Fruit fly (Drosophila melanogaster) whole organism, embryonic: Measurements from ENCODE around the gene CG13659.

Experiments
- Aef1 ChIP-seq: fragments of 200-800 bp; sonication (Bioruptor generic); IDR thresholded peaks from 3 replicates; pipeline ENCODE4 v1.3.6; 2022; ENCODE audit warnings: missing biosample characterization, missing genetic modification characterization
- CG10209 ChIP-seq: fragments of 200-800 bp; sonication (Bioruptor generic); optimal IDR thresholded peaks from 3 replicates; lab custom pipeline; 2017; ENCODE audit warnings: missing biosample characterization, mild to moderate bottlenecking, missing genetic modification characterization, missing genetic modification reagents
- CG10979 ChIP-seq: fragments of 200-800 bp; sonication (Bioruptor generic); optimal IDR thresholded peaks from 2 replicates; lab custom pipeline; 2018; ENCODE audit warnings: missing biosample characterization, mild to moderate bottlenecking, missing genetic modification characterization, moderate library complexity
- CG11247 ChIP-seq: fragments of 200-800 bp; sonication (Bioruptor generic); IDR thresholded peaks from 2 replicates; pipeline ENCODE4 v1.3.6; 2022; ENCODE audit warnings: missing biosample characterization, missing genetic modification characterization
- CG11695 ChIP-seq: fragments of 200-800 bp; sonication (Bioruptor generic); IDR thresholded peaks from 3 replicates; pipeline ENCODE4 v1.3.6; 2022; ENCODE audit warnings: missing biosample characterization, missing genetic modification characterization
- CG13424 ChIP-seq: fragments of 200-800 bp; sonication (Bioruptor generic); optimal IDR thresholded peaks from 2 replicates; lab custom pipeline; 2019; ENCODE audit warnings: missing biosample characterization, mild to moderate bottlenecking, missing genetic modification characterization, moderate library complexity
- CG13775 ChIP-seq: fragments of 200-800 bp; sonication (Bioruptor generic); optimal IDR thresholded peaks from 3 replicates; lab custom pipeline; 2017; ENCODE audit warnings: missing biosample characterization, mild to moderate bottlenecking, missing genetic modification characterization
- CG14667 ChIP-seq: fragments of 200-800 bp; sonication (Bioruptor generic); IDR thresholded peaks from 2 replicates; pipeline ENCODE4 v1.3.6; 2022; ENCODE audit warnings: missing biosample characterization, missing genetic modification characterization
- CG15601 ChIP-seq: fragments of 200-800 bp; sonication (Bioruptor generic); optimal IDR thresholded peaks from 3 replicates; lab custom pipeline; 2019; ENCODE audit warnings: missing biosample characterization, mild to moderate bottlenecking, missing genetic modification characterization, moderate library complexity
- CG17186 ChIP-seq: fragments of 200-800 bp; sonication (Bioruptor generic); optimal IDR thresholded peaks from 3 replicates; lab custom pipeline; 2017; ENCODE audit warnings: missing biosample characterization, missing genetic modification reagents, missing genetic modification characterization
- CG17612 ChIP-seq: fragments of 200-800 bp; sonication (Bioruptor generic); IDR thresholded peaks from 2 replicates; pipeline ENCODE4 v1.3.6; 2022; ENCODE audit warnings: missing biosample characterization, missing genetic modification characterization
- CG1832 ChIP-seq: fragments of 200-800 bp; sonication (Bioruptor generic); optimal IDR thresholded peaks from 2 replicates; lab custom pipeline; 2017; ENCODE audit warnings: missing biosample characterization, mild to moderate bottlenecking, missing genetic modification characterization, inconsistent platforms
- CG31388 ChIP-seq: fragments of 200-800 bp; sonication (Bioruptor generic); optimal IDR thresholded peaks from 2 replicates; lab custom pipeline; 2016; ENCODE audit warnings: missing biosample characterization, missing genetic modification characterization
- CG31441 ChIP-seq: fragments of 200-800 bp; sonication (Bioruptor generic); IDR thresholded peaks from 2 replicates; pipeline ENCODE4 v1.3.6; 2022; ENCODE audit warnings: missing biosample characterization, missing genetic modification characterization
- CG7357 ChIP-seq: fragments of 200-800 bp; sonication (Bioruptor generic); IDR thresholded peaks from 3 replicates; pipeline ENCODE4 v1.3.6; 2022; ENCODE audit warnings: missing biosample characterization, missing genetic modification characterization
- CG7786 ChIP-seq: fragments of 200-800 bp; sonication (Bioruptor generic); optimal IDR thresholded peaks from 2 replicates; lab custom pipeline; 2016; ENCODE audit warnings: missing biosample characterization, missing genetic modification characterization
- CG7839 ChIP-seq: fragments of 200-800 bp; sonication (Bioruptor generic); optimal IDR thresholded peaks from 3 replicates; lab custom pipeline; 2018; ENCODE audit warnings: missing biosample characterization, mild to moderate bottlenecking, missing genetic modification characterization, moderate library complexity
- Doc2 ChIP-seq: fragments of 200-800 bp; sonication (Bioruptor generic); IDR thresholded peaks from 2 replicates; pipeline ENCODE4 v1.3.6; 2022; ENCODE audit warnings: missing biosample characterization, missing genetic modification characterization
- E2f2 ChIP-seq: fragments of 200-800 bp; sonication (Bioruptor generic); IDR thresholded peaks from 2 replicates; pipeline ENCODE4 v1.3.6; 2022; ENCODE audit warnings: missing biosample characterization, missing genetic modification characterization
- Elba2 ChIP-seq: fragments of 200-800 bp; sonication (Bioruptor generic); optimal IDR thresholded peaks from 3 replicates; lab custom pipeline; 2016; ENCODE audit warnings: missing biosample characterization, missing genetic modification characterization
- HLH54F ChIP-seq: fragments of 200-800 bp; sonication (Bioruptor generic); optimal IDR thresholded peaks from 3 replicates; lab custom pipeline; 2016; ENCODE audit warnings: missing biosample characterization, missing genetic modification characterization
- HmgD ChIP-seq: fragments of 200-800 bp; sonication (Bioruptor generic); optimal IDR thresholded peaks from 3 replicates; lab custom pipeline; 2016; ENCODE audit warnings: missing biosample characterization, missing genetic modification characterization
- Mes4 ChIP-seq: fragments of 200-800 bp; sonication (Bioruptor generic); optimal IDR thresholded peaks from 2 replicates; lab custom pipeline; 2016; ENCODE audit warnings: missing biosample characterization, missing genetic modification characterization
- Ssrp ChIP-seq: fragments of 200-800 bp; sonication (Bioruptor generic); optimal IDR thresholded peaks from 2 replicates; lab custom pipeline; 2018; ENCODE audit warnings: missing biosample characterization, mild to moderate bottlenecking, missing genetic modification characterization, moderate library complexity
- Tbp ChIP-seq: fragments of >200 bp; optimal IDR thresholded peaks from 2 replicates; lab custom pipeline; 2018; ENCODE audit warnings: missing biosample characterization, missing genetic modification characterization
- ap ChIP-seq: fragments of 200-800 bp; sonication (Bioruptor generic); IDR thresholded peaks from 2 replicates; pipeline ENCODE4 v1.3.6; 2022; ENCODE audit warnings: missing biosample characterization, missing genetic modification characterization
- ara ChIP-seq: fragments of 200-800 bp; sonication (Bioruptor generic); IDR thresholded peaks from 2 replicates; pipeline ENCODE4 v1.3.6; 2022; ENCODE audit warnings: missing biosample characterization, missing genetic modification characterization
- bigmax ChIP-seq: fragments of 200-800 bp; sonication (Bioruptor generic); optimal IDR thresholded peaks from 2 replicates; lab custom pipeline; 2018; ENCODE audit warnings: missing biosample characterization, mild to moderate bottlenecking, missing genetic modification characterization
- cas ChIP-seq: fragments of 200-800 bp; sonication (Bioruptor generic); IDR thresholded peaks from 2 replicates; pipeline ENCODE4 v1.3.6; 2022; ENCODE audit warnings: missing biosample characterization, missing genetic modification characterization
- cwo ChIP-seq: fragments of 200-800 bp; sonication (Bioruptor generic); optimal IDR thresholded peaks from 3 replicates; lab custom pipeline; 2017; ENCODE audit warnings: missing biosample characterization, missing genetic modification characterization, mild to moderate bottlenecking, moderate library complexity, missing genetic modification reagents
- danr ChIP-seq: fragments of 200-800 bp; sonication (Bioruptor generic); IDR thresholded peaks from 2 replicates; pipeline ENCODE4 v1.3.6; 2022; ENCODE audit warnings: missing biosample characterization, missing genetic modification characterization
- eve ChIP-seq, 2 experiments: fragments of >200 bp; optimal IDR thresholded peaks; 2 replicates each; lab custom pipeline; 2017; ENCODE audit warnings: missing biosample characterization in 2 of 2, missing genetic modification characterization in 2 of 2
- grn ChIP-seq: fragments of 200-800 bp; sonication (Bioruptor generic); optimal IDR thresholded peaks from 3 replicates; lab custom pipeline; 2017; ENCODE audit warnings: missing biosample characterization, missing genetic modification characterization
- gsb-n ChIP-seq: fragments of 200-800 bp; sonication (Bioruptor generic); optimal IDR thresholded peaks from 3 replicates; lab custom pipeline; 2018; ENCODE audit warnings: missing biosample characterization, mild to moderate bottlenecking, missing genetic modification characterization
- ken ChIP-seq: fragments of 200-800 bp; sonication (Bioruptor generic); IDR thresholded peaks from 3 replicates; pipeline ENCODE4 v1.3.6; 2022; ENCODE audit warnings: missing biosample characterization, missing genetic modification characterization
- knrl ChIP-seq: fragments of 200-800 bp; sonication (Bioruptor generic); IDR thresholded peaks from 3 replicates; pipeline ENCODE4 v1.3.6; 2022; ENCODE audit warnings: missing biosample characterization, missing genetic modification characterization; ENCODE audit not compliant: partially characterized antibody
- lilli ChIP-seq: fragments of 200-800 bp; sonication (Bioruptor generic); optimal IDR thresholded peaks from 3 replicates; lab custom pipeline; 2016; ENCODE audit warnings: missing biosample characterization, missing genetic modification characterization
- maf-S ChIP-seq: fragments of 200-800 bp; sonication (Bioruptor generic); optimal IDR thresholded peaks from 2 replicates; lab custom pipeline; 2016; ENCODE audit warnings: missing biosample characterization, missing genetic modification characterization
- nerfin-2 ChIP-seq: fragments of 200-800 bp; sonication (Bioruptor generic); IDR thresholded peaks from 2 replicates; pipeline ENCODE4 v1.3.6; 2022; ENCODE audit warnings: missing biosample characterization, missing genetic modification characterization; ENCODE audit not compliant: partially characterized antibody
- odd ChIP-seq: fragments of 200-800 bp; sonication (Bioruptor generic); optimal IDR thresholded peaks from 2 replicates; lab custom pipeline; 2017; ENCODE audit warnings: missing biosample characterization, mild to moderate bottlenecking, missing genetic modification characterization
- pita ChIP-seq: fragments of 200-800 bp; sonication (Bioruptor generic); optimal IDR thresholded peaks from 2 replicates; lab custom pipeline; 2017; ENCODE audit warnings: missing biosample characterization, mild to moderate bottlenecking, missing genetic modification characterization
- pnt ChIP-seq: fragments of 200-800 bp; sonication (Bioruptor generic); optimal IDR thresholded peaks from 3 replicates; lab custom pipeline; 2016; ENCODE audit warnings: missing biosample characterization, missing genetic modification characterization
- psq ChIP-seq: fragments of 200-800 bp; sonication (Bioruptor generic); optimal IDR thresholded peaks from 2 replicates; lab custom pipeline; 2017; ENCODE audit warnings: missing biosample characterization, missing genetic modification characterization
- sc ChIP-seq, 3 experiments: fragments of >200 bp in 2 of 3; fragments of 200-800 bp in 1 of 3; sonication (Bioruptor generic) in 1 of 3; optimal IDR thresholded peaks; 2 replicates in 2 of 3; 3 replicates in 1 of 3; lab custom pipeline; 2017; ENCODE audit warnings: mild to moderate bottlenecking in 1 of 3, missing biosample characterization in 1 of 3, missing genetic modification characterization in 1 of 3, missing genetic modification reagents in 1 of 3
- sens ChIP-seq: fragments of 200-800 bp; sonication (Bioruptor generic); peaks from one replicate; lab custom pipeline; 2016; ENCODE audit warnings: missing biosample characterization, missing genetic modification characterization
- shn ChIP-seq: fragments of 200-800 bp; sonication (Bioruptor generic); optimal IDR thresholded peaks from 3 replicates; lab custom pipeline; 2016; ENCODE audit warnings: missing biosample characterization, missing genetic modification characterization
- sima ChIP-seq: fragments of 200-800 bp; sonication (Bioruptor generic); optimal IDR thresholded peaks from 2 replicates; lab custom pipeline; 2016; ENCODE audit warnings: missing biosample characterization, missing genetic modification characterization
- tna ChIP-seq: fragments of 200-800 bp; sonication (Bioruptor generic); IDR thresholded peaks from 2 replicates; pipeline ENCODE4 v1.3.6; 2022; ENCODE audit warnings: missing biosample characterization, missing genetic modification characterization; ENCODE audit not compliant: partially characterized antibody
- tx ChIP-seq: fragments of 200-800 bp; sonication (Bioruptor generic); optimal IDR thresholded peaks from 2 replicates; lab custom pipeline; 2016; ENCODE audit warnings: missing biosample characterization, missing genetic modification characterization
- zen2 ChIP-seq: fragments of 200-800 bp; sonication (Bioruptor generic); IDR thresholded peaks from 3 replicates; pipeline ENCODE4 v1.3.6; 2022; ENCODE audit warnings: missing biosample characterization, missing genetic modification characterization; ENCODE audit not compliant: partially characterized antibody
- zfh1 ChIP-seq: fragments of 200-800 bp; sonication (Bioruptor generic); IDR thresholded peaks from 3 replicates; pipeline ENCODE4 v1.3.6; 2022; ENCODE audit warnings: missing biosample characterization, missing genetic modification characterization

The CG13659 gene

dm6 chr3R:25262322-25262761 is 38.3 kb upstream of the CG13659 start, which contains the start of the genes Kdsr and CG11858 (continued):
- TF ChIP-seq danr (GFP tag; lab: Robert Waterston, UW) (peak; percentile 58; the same call in 1 of the 2 replicates), Mes4 (GFP tag; lab: Kevin White, UChicago) (no peak), shn (GFP tag; lab: Kevin White, UChicago) (peak; percentile 59), psq (peak; percentile 9), CG1832 (GFP tag; lab: Kevin White, UChicago) (no peak), CG7839 (peak; percentile 64), knrl (GFP tag; lab: Robert Waterston, UW) (no peak), Tbp (GFP tag; lab: Kevin White, UChicago) (no peak), HmgD (GFP tag; lab: Kevin White, UChicago) (no peak), CG7357 (GFP tag; lab: Robert Waterston, UW) (peak; percentile 53; the same call in 1 of the 3 replicates), CG15601 (peak; percentile 56), odd (GFP tag; lab: Kevin White, UChicago) (no peak), Elba2 (no peak), CG13424 (tag; lab: Kevin White, UChicago) (peak; percentile 69), zfh1 (GFP tag; lab: Robert Waterston, UW) (peak; percentile 77), lilli (peak; percentile 83), CG7786 (GFP tag; lab: Kevin White, UChicago) (peak; percentile 52), cas (peak; percentile 52; the same call in 1 of the 2 replicates), CG17186 (GFP tag; lab: Kevin White, UChicago) (peak; percentile 92), CG11247 (GFP tag; lab: Robert Waterston, UW) (0 out of 2 replicates have a peak, but pooled peaks have one; percentile 18), pita (GFP tag; lab: Kevin White, UChicago) (no peak), Ssrp (tag; lab: Kevin White, UChicago) (peak; percentile 57), E2f2 (GFP tag; lab: Robert Waterston, UW) (peak; percentile 56; the same call in 1 of the 2 replicates), CG17612 (GFP tag; lab: Robert Waterston, UW) (no peak), CG10979 (peak; percentile 53), maf-S (GFP tag; lab: Kevin White, UChicago) (peak; percentile 40), gsb-n (no peak), CG11695 (no peak), sc (optimal IDR thresholded peaks at IDR 0.05; lab: Kevin White, UChicago) (no peak), sc (GFP tag; optimal IDR thresholded peaks at IDR 0.05; lab: Kevin White, UChicago) (no peak), tx (peak; percentile 26), cwo (GFP tag; lab: Kevin White, UChicago) (peak; percentile 12), CG10209 (GFP tag; lab: Kevin White, UChicago) (peak; percentile 38), Aef1 (GFP tag; lab: Robert Waterston, UW) (peak; percentile 53), sima (GFP tag; lab: Kevin White, UChicago) (no peak), nerfin-2 (GFP tag; lab: Robert Waterston, UW) (no peak), sens (peak; percentile 91), CG14667 (GFP tag; lab: Robert Waterston, UW) (peak; percentile 50; the same call in 1 of the 2 replicates), zen2 (GFP tag; lab: Robert Waterston, UW) (no peak), CG31388 (GFP tag; lab: Kevin White, UChicago) (no peak), tna (GFP tag; lab: Robert Waterston, UW) (no peak), pnt (GFP tag; lab: Kevin White, UChicago) (peak; percentile 21), HLH54F (GFP tag; lab: Kevin White, UChicago) (peak; percentile 43), eve (GFP tag; optimal IDR thresholded peaks at IDR 0.05; lab: Kevin White, UChicago) (no peak), ap (GFP tag; lab: Robert Waterston, UW) (no peak), ken (GFP tag; lab: Robert Waterston, UW) (peak; percentile 70; the same call in 2 of the 3 replicates), CG13775 (peak; percentile 73), grn (GFP tag; lab: Kevin White, UChicago) (peak; percentile 73), ara (GFP tag; lab: Robert Waterston, UW) (peak; percentile 57; the same call in 1 of the 2 replicates), bigmax (GFP tag; lab: Kevin White, UChicago) (no peak), Doc2 (no peak), CG31441 (GFP tag; lab: Robert Waterston, UW) (no peak; the same call in 1 of the 2 replicates)
